Fruit fly (Drosophila melanogaster): ENCODE measurements around the gene Hel89B.

Hel89B gene

DNA sequence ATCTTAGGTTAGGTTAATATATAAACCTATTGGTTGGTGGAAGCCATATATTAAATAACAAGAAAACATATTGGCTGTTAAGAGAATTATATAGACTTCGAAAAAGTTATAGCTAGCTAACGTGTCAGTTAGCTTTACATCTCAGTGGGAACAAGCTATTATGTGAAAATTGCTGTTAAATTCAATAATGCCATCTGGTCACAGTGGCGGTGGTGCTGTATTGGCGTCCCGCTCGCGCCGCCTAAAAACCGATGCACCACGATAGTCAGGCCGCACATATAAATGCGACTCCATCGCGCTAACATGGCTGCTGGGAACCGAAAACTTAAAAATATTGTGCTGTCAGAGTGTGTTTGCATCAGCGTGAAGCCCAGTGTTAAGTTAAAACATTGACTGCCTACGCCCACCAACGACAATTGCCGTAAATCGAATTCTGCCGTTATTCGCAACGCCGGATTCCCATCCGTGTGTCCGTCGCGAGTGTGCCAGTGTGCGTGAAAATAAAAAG, at the start of gene Hel89B (continued):
- TF ChIP-seq CG10543 (GFP tag; optimal IDR thresholded peaks at IDR 0.05) (no peak), Abd-B (GFP tag; optimal IDR thresholded peaks at IDR 0.05) (peak; percentile 87), Elba2 (GFP tag; optimal IDR thresholded peaks at IDR 0.05) (peak; percentile 47), CG17186 (GFP tag; optimal IDR thresholded peaks at IDR 0.05) (peak; percentile 58), CG1603 (tag; optimal IDR thresholded peaks at IDR 0.05) (peak; percentile 76), CG42726 (GFP tag; IDR thresholded peaks at IDR 0.05; ENCODE audit: partially characterized antibody) (no peak), CG15073 (GFP tag; optimal IDR thresholded peaks at IDR 0.05) (no peak), lov (optimal IDR thresholded peaks at IDR 0.05) (no peak), lov (GFP tag; IDR thresholded peaks at IDR 0.05) (no peak), CG32532 (GFP tag; IDR thresholded peaks at IDR 0.05) (no peak), sr (GFP tag; IDR thresholded peaks at IDR 0.05) (no peak), CG1024 (GFP tag; IDR thresholded peaks at IDR 0.05) (no peak), Dip2 (GFP tag; IDR thresholded peaks at IDR 0.05) (no peak), gce (GFP tag; IDR thresholded peaks at IDR 0.05) (no peak), CG4617 (GFP tag; optimal IDR thresholded peaks at IDR 0.05; ENCODE audit: borderline replicate concordance) (no peak), ham (GFP tag; IDR thresholded peaks at IDR 0.05) (no peak), B-H1 (GFP tag; IDR thresholded peaks at IDR 0.05) (no peak), CG3065 (GFP tag; optimal IDR thresholded peaks at IDR 0.05) (no peak), caup (GFP tag; optimal IDR thresholded peaks at IDR 0.05; ENCODE audit: severe bottlenecking) (no peak), CG3163 (GFP tag; optimal IDR thresholded peaks at IDR 0.05) (no peak), Awh (GFP tag; IDR thresholded peaks at IDR 0.05) (no peak), chif (GFP tag; optimal IDR thresholded peaks at IDR 0.05) (peak; percentile 52 to 74), CG14860 (GFP tag; IDR thresholded peaks at IDR 0.05; ENCODE audit: partially characterized antibody) (no peak), lbe (GFP tag; optimal IDR thresholded peaks at IDR 0.05) (no peak), CG2712 (tag; optimal IDR thresholded peaks at IDR 0.05) (peak; percentile 81), CG6791 (GFP tag; IDR thresholded peaks at IDR 0.05; ENCODE audit: partially characterized antibody) (no peak), slbo (GFP tag; IDR thresholded peaks at IDR 0.05) (no peak), Rfx (GFP tag; IDR thresholded peaks at IDR 0.05) (no peak), scrt (GFP tag; optimal IDR thresholded peaks at IDR 0.05) (no peak), Dad (GFP tag; optimal IDR thresholded peaks at IDR 0.05) (peak; percentile 33), CG32772 (GFP tag; IDR thresholded peaks at IDR 0.05) (no peak), crc (GFP tag; optimal IDR thresholded peaks at IDR 0.05) (no peak), CG4707 (GFP tag; optimal IDR thresholded peaks at IDR 0.05) (no peak), CG9817 (tag; optimal IDR thresholded peaks at IDR 0.05) (peak; percentile 89), CG17328 (GFP tag; IDR thresholded peaks at IDR 0.05) (no peak), Six4 (GFP tag; optimal IDR thresholded peaks at IDR 0.05) (peak; percentile 13), CG8478 (optimal IDR thresholded peaks at IDR 0.05) (no peak), Kr (GFP tag; optimal IDR thresholded peaks at IDR 0.05) (no peak), jing (GFP tag; optimal IDR thresholded peaks at IDR 0.05) (peak; percentile 29), psq (GFP tag; optimal IDR thresholded peaks at IDR 0.05) (no peak), dm (GFP tag; optimal IDR thresholded peaks at IDR 0.05) (peak; percentile 60), CG16815 (GFP tag; optimal IDR thresholded peaks at IDR 0.05) (peak; percentile 62), Eip74EF (GFP tag; optimal IDR thresholded peaks at IDR 0.05) (no peak), CG12299 (tag; optimal IDR thresholded peaks at IDR 0.05) (no peak), twi (tag; optimal IDR thresholded peaks at IDR 0.05) (peak; percentile 65), CG1792 (GFP tag; optimal IDR thresholded peaks at IDR 0.05) (no peak), Oli (tag; optimal IDR thresholded peaks at IDR 0.05) (peak; percentile 61), Tbp (GFP tag; optimal IDR thresholded peaks at IDR 0.05) (peak; percentile 81), CG9876 (GFP tag; optimal IDR thresholded peaks at IDR 0.05) (peak; percentile 55), CG10321 (GFP tag; IDR thresholded peaks at IDR 0.05) (no peak), CG10462 (GFP tag; optimal IDR thresholded peaks at IDR 0.05) (peak; percentile 33), CG13424 (tag; optimal IDR thresholded peaks at IDR 0.05) (peak; percentile 73)
